Worm (Caenorhabditis elegans): ENCODE data around the gene F58F12.2.

Gene F58F12.2

DNA sequence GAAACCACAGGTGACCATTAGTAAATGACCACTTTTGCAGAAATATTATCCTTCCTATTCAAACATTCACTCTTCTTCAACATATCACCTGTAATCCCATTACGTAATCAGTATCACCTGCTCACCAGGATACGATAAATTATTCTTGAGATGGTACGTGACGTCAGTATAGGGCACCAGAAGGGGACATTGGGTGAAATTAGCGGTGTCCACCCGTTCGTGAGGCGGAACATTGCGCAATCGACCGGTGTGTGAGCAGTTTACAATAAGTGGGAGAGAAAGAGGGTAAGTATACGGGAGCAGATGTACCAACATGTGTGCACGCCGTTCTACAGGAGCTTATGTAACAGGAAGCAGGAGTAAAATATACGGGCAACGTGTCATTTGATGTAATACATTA, 30.2 kb upstream of the F58F12.2 start:
- no peak for TF ChIP-seq Y95B8A.8 (GFP tag; IDR thresholded peaks at IDR 0.05)
- no peak for TF ChIP-seq ztf-26 (tag; optimal IDR thresholded peaks at IDR 0.05)
- TF ChIP-seq F49E8.2 (tag; optimal IDR thresholded peaks at IDR 0.05; ENCODE audit: insufficient read depth) = no peak
- no peak for TF ChIP-seq nfya-1 (tag; optimal IDR thresholded peaks at IDR 0.05; ENCODE audit: borderline replicate concordance, insufficient read depth)
- TF ChIP-seq ceh-40 (GFP tag; IDR thresholded peaks at IDR 0.05) = no peak
- no peak for TF ChIP-seq nhr-80 (tag; optimal IDR thresholded peaks at IDR 0.05)
- TF ChIP-seq lag-1 (GFP tag; IDR thresholded peaks at IDR 0.05) = no peak
- no peak for TF ChIP-seq nhr-27 (tag; optimal IDR thresholded peaks at IDR 0.05)
- TF ChIP-seq lin-35 (GFP tag; optimal IDR thresholded peaks at IDR 0.05) = no peak
- TF ChIP-seq C17E4.6 (GFP tag; IDR thresholded peaks at IDR 0.05) = no peak

- TF ChIP-seq F23B12.7 (tag; optimal IDR thresholded peaks at IDR 0.05; ENCODE audit: insufficient read depth) = peak; percentile 57
- peak; percentile 26; the same call in 1 of the 2 replicates for TF ChIP-seq egl-44 (GFP tag; IDR thresholded peaks at IDR 0.05)
- TF ChIP-seq let-607 (tag; optimal IDR thresholded peaks at IDR 0.05) = peak in 1 of 2 experiments; percentile 24
- TF ChIP-seq ets-4 (GFP tag; optimal IDR thresholded peaks at IDR 0.05) = peak; percentile 53
- TF ChIP-seq nhr-80 (tag; optimal IDR thresholded peaks at IDR 0.05) = peak; percentile 90
- no peak for TF ChIP-seq fkh-3 (tag; optimal IDR thresholded peaks at IDR 0.05)
- TF ChIP-seq C17E4.6 (GFP tag; IDR thresholded peaks at IDR 0.05) = no peak
- no peak for TF ChIP-seq sdz-38 (tag; optimal IDR thresholded peaks at IDR 0.05)
- TF ChIP-seq egrh-3 (GFP tag; IDR thresholded peaks at IDR 0.05) = no peak
- no peak for TF ChIP-seq snpc-1.3 (tag; optimal IDR thresholded peaks at IDR 0.05; ENCODE audit: insufficient read depth)
- TF ChIP-seq lin-40 (tag; optimal IDR thresholded peaks at IDR 0.05) = peak; percentile 12
- no peak for TF ChIP-seq cebp-1 (GFP tag; IDR thresholded peaks at IDR 0.05)
- TF ChIP-seq cebp-1 (tag; optimal IDR thresholded peaks at IDR 0.05) = peak; percentile 16
- peak; percentile 33 for TF ChIP-seq unc-62 (GFP tag; optimal IDR thresholded peaks at IDR 0.05)
- peak; percentile 31; the same call in 1 of the 2 replicates for TF ChIP-seq dox-1 (GFP tag; IDR thresholded peaks at IDR 0.05)
Observed at ce11 chrII:6413788-6414187, 26.0 kb upstream of the F58F12.2 start.

DNA sequence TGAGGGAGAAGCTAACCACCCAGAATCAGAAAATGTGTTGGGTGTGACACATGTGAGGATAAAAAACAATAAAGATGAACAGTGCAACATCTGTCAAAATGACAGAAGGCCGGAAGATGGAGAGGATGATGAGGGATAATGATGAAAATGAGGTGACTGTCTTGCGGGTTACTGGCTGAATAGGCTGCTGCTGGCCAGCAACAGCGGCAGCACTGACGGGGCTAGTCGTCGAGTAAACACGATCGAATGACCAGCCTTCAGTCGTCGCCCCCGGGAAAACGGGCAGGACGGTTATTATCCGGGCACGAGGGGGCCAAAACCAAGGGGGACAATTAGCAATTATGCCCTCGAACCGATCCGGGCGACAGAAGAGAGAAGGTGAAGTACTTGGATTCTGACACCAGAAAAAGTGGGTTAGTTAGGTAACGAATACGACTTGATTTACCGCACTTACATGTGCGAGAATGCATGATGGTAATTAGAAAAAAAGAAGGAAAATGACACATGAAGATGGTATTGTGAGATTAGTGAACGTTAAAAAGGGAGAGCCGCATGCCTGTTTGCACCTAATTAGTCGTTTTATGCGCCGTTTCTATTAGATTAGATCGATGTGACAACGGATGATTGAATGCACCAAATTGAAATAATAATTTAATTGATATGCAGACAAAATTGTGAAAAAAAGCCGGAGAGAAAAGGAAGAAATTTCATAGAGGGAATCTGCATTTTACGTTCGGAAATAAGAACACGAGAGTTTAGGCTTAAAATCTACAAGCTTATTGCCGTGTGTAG, 24.0 kb upstream of the F58F12.2 start:
- TF ChIP-seq egrh-3 (GFP tag; IDR thresholded peaks at IDR 0.05) (0 out of 2 replicates have a peak, but pooled peaks have one; percentile 11), rcor-1 (GFP tag; IDR thresholded peaks at IDR 0.05) (no peak), zfh-2 (GFP tag; conservative IDR thresholded peaks at IDR 0.05) (peak; percentile 72)

ce11 chrII:6410181-6410580, 22.3 kb upstream of the F58F12.2 start, which contains the start of gene T25D10.4:
Gene T25D10.4, minus strand, starts transcription at chrII:6410281.
- TF ChIP-seq lsy-27 (tag; optimal IDR thresholded peaks at IDR 0.05; ENCODE audit: borderline replicate concordance, insufficient read depth) = no peak
- TF ChIP-seq aptf-2 (GFP tag; conservative IDR thresholded peaks at IDR 0.05) = no peak
- no peak for TF ChIP-seq hmg-20 (GFP tag; IDR thresholded peaks at IDR 0.05)
- no peak for TF ChIP-seq lin-35 (GFP tag; optimal IDR thresholded peaks at IDR 0.05)
- TF ChIP-seq nhr-80 (tag; optimal IDR thresholded peaks at IDR 0.05) = no peak
- TF ChIP-seq ztf-6 (GFP tag; IDR thresholded peaks at IDR 0.05) = no peak
- TF ChIP-seq C06A6.2 (GFP tag; conservative IDR thresholded peaks at IDR 0.05) = no peak
- TF ChIP-seq rpc-1 (optimal IDR thresholded peaks at IDR 0.05) = no peak
- TF ChIP-seq rpc-1 (tag; optimal IDR thresholded peaks at IDR 0.05) = no peak
- no peak for TF ChIP-seq tbx-9 (tag; optimal IDR thresholded peaks at IDR 0.05; ENCODE audit: borderline replicate concordance)

All from whole organism, young adult.